Fruit fly (Drosophila melanogaster) whole organism, wandering third instar larva: ENCODE measurements around the gene CG15525.

Experiments used
- Abd-B ChIP-seq: fragments of >200 bp; optimal IDR thresholded peaks from 2 replicates; lab custom pipeline; 2017; ENCODE audit warnings: missing biosample characterization, missing genetic modification characterization
- CG32264 ChIP-seq: fragments of 200-800 bp; sonication (Bioruptor generic); optimal IDR thresholded peaks from 2 replicates; lab custom pipeline; 2016; ENCODE audit warnings: missing biosample characterization, missing genetic modification characterization
- CG9705 ChIP-seq: fragments of 200-800 bp; sonication (Bioruptor generic); optimal IDR thresholded peaks from 2 replicates; lab custom pipeline; 2018; ENCODE audit warnings: missing biosample characterization, mild to moderate bottlenecking, missing genetic modification characterization
- CrebA ChIP-seq: fragments of 200-800 bp; sonication (Bioruptor generic); optimal IDR thresholded peaks from 2 replicates; lab custom pipeline; 2016; ENCODE audit warnings: missing biosample characterization, mild to moderate bottlenecking, missing genetic modification characterization, borderline replicate concordance
- Dfd ChIP-seq: fragments of >200 bp; optimal IDR thresholded peaks from 2 replicates; lab custom pipeline; 2017; ENCODE audit warnings: missing biosample characterization, missing genetic modification characterization
- Dif ChIP-seq: fragments of 200-275, 200-300 bp; sonication (Bioruptor generic); optimal IDR thresholded peaks from 2 replicates; lab custom pipeline; 2018; ENCODE audit warnings: missing biosample characterization, missing genetic modification characterization; ENCODE audit not compliant: partially characterized antibody
- GATAd ChIP-seq: sonication (Bioruptor generic); optimal IDR thresholded peaks from 2 replicates; lab custom pipeline; 2016; ENCODE audit warnings: missing biosample characterization, missing genetic modification characterization
- HLH106 ChIP-seq: fragments of 200-800 bp; optimal IDR thresholded peaks from 3 replicates; lab custom pipeline; 2019; ENCODE audit warnings: missing biosample characterization, mild to moderate bottlenecking, missing genetic modification characterization, moderate library complexity
- Hnf4 ChIP-seq: fragments of 200-800 bp; sonication (Bioruptor generic); optimal IDR thresholded peaks from 2 replicates; lab custom pipeline; 2016; ENCODE audit warnings: missing biosample characterization, mild to moderate bottlenecking, missing genetic modification characterization
- Hr78 ChIP-seq: fragments of >200 bp; optimal IDR thresholded peaks from 2 replicates; lab custom pipeline; 2017; ENCODE audit warnings: missing biosample characterization, missing genetic modification characterization
- Hr83 ChIP-seq: fragments of 200-300 bp; sonication (Bioruptor generic); optimal IDR thresholded peaks from 2 replicates; lab custom pipeline; 2016; ENCODE audit warnings: missing biosample characterization, mild to moderate bottlenecking, missing genetic modification characterization, moderate library complexity; ENCODE audit not compliant: poor library complexity, severe bottlenecking
- Jra ChIP-seq: sonication (Bioruptor generic); optimal IDR thresholded peaks from 2 replicates; lab custom pipeline; 2016; ENCODE audit warnings: missing biosample characterization, missing genetic modification characterization
- Mio ChIP-seq: sonication (Bioruptor generic); optimal IDR thresholded peaks from 2 replicates; lab custom pipeline; 2016; ENCODE audit warnings: missing biosample characterization, missing genetic modification characterization
- Myc ChIP-seq: fragments of >200 bp; optimal IDR thresholded peaks from 2 replicates; lab custom pipeline; 2017
- N ChIP-seq: fragments of >200 bp; optimal IDR thresholded peaks from 2 replicates; lab custom pipeline; 2018; ENCODE audit warnings: missing biosample characterization, missing external identifiers, missing genetic modification characterization
- OdsH ChIP-seq: fragments of 200-800 bp; sonication (Bioruptor generic); optimal IDR thresholded peaks from 2 replicates; lab custom pipeline; 2016; ENCODE audit warnings: missing biosample characterization, mild to moderate bottlenecking, missing genetic modification characterization
- Rel ChIP-seq, 2 experiments: fragments of 200-800 bp; sonication (Bioruptor generic) in 1 of 2; optimal IDR thresholded peaks; 2 replicates in 1 of 2; 3 replicates in 1 of 2; lab custom pipeline; 2016 to 2019; ENCODE audit warnings: mild to moderate bottlenecking in 2 of 2, missing biosample characterization in 2 of 2, missing genetic modification characterization in 2 of 2, moderate library complexity in 1 of 2
- Sp1 ChIP-seq: fragments of 200-800 bp; sonication (Bioruptor generic); optimal IDR thresholded peaks from 3 replicates; lab custom pipeline; 2019; ENCODE audit warnings: missing biosample characterization, mild to moderate bottlenecking, missing genetic modification characterization, moderate library complexity
- Vsx2 ChIP-seq: fragments of 200-300, 225-300 bp; sonication (Bioruptor generic); optimal IDR thresholded peaks from 2 replicates; lab custom pipeline; 2018; ENCODE audit warnings: missing biosample characterization, missing genetic modification characterization; ENCODE audit not compliant: partially characterized antibody
- br ChIP-seq: fragments of 200-800 bp; sonication (Bioruptor generic); optimal IDR thresholded peaks from 2 replicates; lab custom pipeline; 2016; ENCODE audit warnings: missing biosample characterization, missing genetic modification characterization
- brk ChIP-seq: fragments of 200-800 bp; sonication (Bioruptor generic); optimal IDR thresholded peaks from 2 replicates; lab custom pipeline; 2016; ENCODE audit warnings: missing biosample characterization, mild to moderate bottlenecking, missing genetic modification characterization
- dl ChIP-seq, 2 experiments: fragments of 175-275, 200-275 bp in 1 of 2; fragments of 200-275 bp in 1 of 2; sonication (Bioruptor generic); optimal IDR thresholded peaks; lab custom pipeline; 2018; ENCODE audit warnings: mild to moderate bottlenecking in 2 of 2, missing biosample characterization in 2 of 2, missing genetic modification characterization in 2 of 2, moderate library complexity in 2 of 2; ENCODE audit not compliant: partially characterized antibody in 2 of 2, insufficient read depth in 1 of 2
- dmrt93B ChIP-seq: fragments of 200-800 bp; sonication (Bioruptor generic); optimal IDR thresholded peaks from 2 replicates; lab custom pipeline; 2018; ENCODE audit warnings: missing biosample characterization, mild to moderate bottlenecking, missing genetic modification characterization
- dsf ChIP-seq: sonication (Bioruptor generic); optimal IDR thresholded peaks from 2 replicates; lab custom pipeline; 2016; ENCODE audit warnings: missing biosample characterization, missing genetic modification characterization, borderline replicate concordance
- ey ChIP-seq: fragments of 200-800 bp; sonication (Bioruptor generic); optimal IDR thresholded peaks from 2 replicates; lab custom pipeline; 2016; ENCODE audit warnings: missing biosample characterization, missing genetic modification characterization
- foxo ChIP-seq, 2 experiments: fragments of 200-800 bp; sonication (Bioruptor generic); optimal IDR thresholded peaks; 2 replicates in 1 of 2; 3 replicates in 1 of 2; lab custom pipeline; 2016 to 2017; ENCODE audit warnings: missing biosample characterization in 2 of 2, missing genetic modification characterization in 2 of 2
- fru ChIP-seq: fragments of 200-800 bp; sonication (Bioruptor generic); optimal IDR thresholded peaks from 3 replicates; lab custom pipeline; 2016; ENCODE audit warnings: missing biosample characterization, mild to moderate bottlenecking, missing genetic modification characterization
- h ChIP-seq: fragments of 200-800 bp; sonication (Bioruptor generic); optimal IDR thresholded peaks from 3 replicates; lab custom pipeline; 2016; ENCODE audit warnings: missing biosample characterization, mild to moderate bottlenecking, missing genetic modification characterization
- jim ChIP-seq: fragments of 175-275, 200-325 bp; sonication (Bioruptor generic); optimal IDR thresholded peaks from 2 replicates; lab custom pipeline; 2016; ENCODE audit warnings: missing biosample characterization, mild to moderate bottlenecking, missing genetic modification characterization
- lola ChIP-seq: fragments of >200 bp; optimal IDR thresholded peaks from 2 replicates; lab custom pipeline; 2017; ENCODE audit warnings: missing biosample characterization, missing genetic modification characterization
- pan ChIP-seq: fragments of >200 bp; optimal IDR thresholded peaks from 2 replicates; lab custom pipeline; 2017
- psq ChIP-seq: fragments of 200-800 bp; sonication (Bioruptor generic); optimal IDR thresholded peaks from 3 replicates; lab custom pipeline; 2017; ENCODE audit warnings: missing biosample characterization, mild to moderate bottlenecking, missing genetic modification characterization, moderate library complexity
- rgr ChIP-seq: fragments of 200-800 bp; sonication (Bioruptor generic); optimal IDR thresholded peaks from 3 replicates; lab custom pipeline; 2016; ENCODE audit warnings: missing biosample characterization, mild to moderate bottlenecking, missing genetic modification characterization
- sage ChIP-seq: fragments of 200-800 bp; sonication (Bioruptor generic); optimal IDR thresholded peaks from 2 replicates; lab custom pipeline; 2016; ENCODE audit warnings: missing biosample characterization, mild to moderate bottlenecking, missing genetic modification characterization
- sv ChIP-seq: fragments of 200-800 bp; sonication (Bioruptor generic); optimal IDR thresholded peaks from 3 replicates; lab custom pipeline; 2016; ENCODE audit warnings: missing biosample characterization, missing genetic modification characterization
- tai ChIP-seq: sonication (Bioruptor generic); optimal IDR thresholded peaks from 2 replicates; lab custom pipeline; 2016; ENCODE audit warnings: missing biosample characterization, missing genetic modification characterization
- usp ChIP-seq: fragments of >200 bp; optimal IDR thresholded peaks from 2 replicates; lab custom pipeline; 2017; ENCODE audit warnings: missing biosample characterization, missing genetic modification characterization
- woc ChIP-seq: sonication (Bioruptor generic); optimal IDR thresholded peaks from 2 replicates; lab custom pipeline; 2016; ENCODE audit warnings: missing biosample characterization, mild to moderate bottlenecking, missing genetic modification characterization

CG15525 gene

dm6 chr3R:29997607-29998236 lies at the start of gene CG15525, which contains the start of gene CG11504:
Gene CG15525 (minus strand): TSS chr3R:29997676.
Gene CG11504 (plus strand): TSS chr3R:29997900.
- TF ChIP-seq dl (GFP tag; optimal IDR thresholded peaks at IDR 0.05; lab: Kevin White, UChicago; ENCODE audit: insufficient read depth in 1 of 2, partially characterized antibody in 2 of 2): no peak
- TF ChIP-seq Hr78 (GFP tag; lab: Kevin White, UChicago): no peak
- peak; percentile 51 for TF ChIP-seq ey (GFP tag; lab: Kevin White, UChicago)
- TF ChIP-seq Rel (GFP tag; optimal IDR thresholded peaks at IDR 0.05; lab: Kevin White, UChicago): no peak
- TF ChIP-seq Rel (tag; optimal IDR thresholded peaks at IDR 0.05; lab: Kevin White, UChicago): peak; percentile 67
- TF ChIP-seq h (GFP tag; lab: Kevin White, UChicago): no peak
- TF ChIP-seq dmrt93B (GFP tag; lab: Kevin White, UChicago): no peak
- no peak for TF ChIP-seq Sp1 (GFP tag; lab: Kevin White, UChicago)
- peak; percentile 28 for TF ChIP-seq Myc (lab: Kevin White, UChicago)
- TF ChIP-seq dsf (GFP tag; lab: Kevin White, UChicago): no peak
- peak; percentile 54 for TF ChIP-seq OdsH
- no peak for TF ChIP-seq psq
- TF ChIP-seq HLH106 (tag; lab: Kevin White, UChicago): peak; percentile 7
- TF ChIP-seq CG32264 (GFP tag; lab: Kevin White, UChicago): no peak
- no peak for TF ChIP-seq pan (lab: Kevin White, UChicago)
- TF ChIP-seq br (GFP tag; lab: Kevin White, UChicago): no peak

dm6 chr3R:30046029-30047001 lies 48.8 kb upstream of the CG15525 start, which contains the start of the genes RpL32 and CG7943:
Gene RpL32 (minus strand): TSS chr3R:30046161.
Gene CG7943 (plus strand): TSS chr3R:30046470.
- TF ChIP-seq br (GFP tag; lab: Kevin White, UChicago) (peak; percentile 95), Jra (peak; percentile 93), fru (peak; percentile 96), CrebA (GFP tag; lab: Kevin White, UChicago) (no peak), dsf (GFP tag; lab: Kevin White, UChicago) (peak; percentile 89), sv (GFP tag; lab: Kevin White, UChicago) (peak; percentile 82), CG9705 (GFP tag; lab: Kevin White, UChicago) (peak; percentile 96), Hnf4 (peak; percentile 95), Sp1 (GFP tag; lab: Kevin White, UChicago) (peak; percentile 92), Rel (GFP tag; optimal IDR thresholded peaks at IDR 0.05; lab: Kevin White, UChicago) (no peak), Rel (tag; optimal IDR thresholded peaks at IDR 0.05; lab: Kevin White, UChicago) (peak; percentile 67), foxo (GFP tag; optimal IDR thresholded peaks at IDR 0.05; lab: Kevin White, UChicago) (peak; percentile 84 to 96), HLH106 (tag; lab: Kevin White, UChicago) (peak; percentile 95), Vsx2 (no peak), ey (GFP tag; lab: Kevin White, UChicago) (peak; percentile 89), lola (no peak), rgr (GFP tag; lab: Kevin White, UChicago) (peak; percentile 95), brk (GFP tag; lab: Kevin White, UChicago) (no peak), dl (GFP tag; optimal IDR thresholded peaks at IDR 0.05; lab: Kevin White, UChicago; ENCODE audit: insufficient read depth in 1 of 2, partially characterized antibody in 2 of 2) (no peak), Abd-B (GFP tag; lab: Kevin White, UChicago) (no peak), Mio (GFP tag; lab: Kevin White, UChicago) (peak; percentile 74), N (GFP tag; lab: Kevin White, UChicago) (no peak), dmrt93B (GFP tag; lab: Kevin White, UChicago) (peak; percentile 97), tai (GFP tag; lab: Kevin White, UChicago) (no peak), psq (peak; percentile 83), Hr83 (peak; percentile 99), Dfd (GFP tag; lab: Kevin White, UChicago) (no peak), h (GFP tag; lab: Kevin White, UChicago) (peak; percentile 97), sage (GFP tag; lab: Kevin White, UChicago) (peak; percentile 88), usp (no peak), Hr78 (GFP tag; lab: Kevin White, UChicago) (no peak), CG32264 (GFP tag; lab: Kevin White, UChicago) (peak; percentile 94), jim (peak; percentile 34), pan (lab: Kevin White, UChicago) (no peak), Myc (lab: Kevin White, UChicago) (peak; percentile 76), Dif (GFP tag; lab: Kevin White, UChicago) (no peak), woc (GFP tag; lab: Kevin White, UChicago) (peak; percentile 93), OdsH (peak; percentile 91), GATAd (GFP tag; lab: Kevin White, UChicago) (peak; percentile 90)
